Fruit fly (Drosophila melanogaster): ENCODE measurements around the gene Lnk.

dm6 chr3R:25888307-25889075, at the start of gene Lnk:
- TF ChIP-seq EcR (GFP tag; optimal IDR thresholded peaks at IDR 0.05) (no peak), CG4496 (GFP tag; IDR thresholded peaks at IDR 0.05) (no peak), CG32121 (GFP tag; IDR thresholded peaks at IDR 0.05) (0 out of 2 replicates have a peak, but pooled peaks have one; percentile 13), CG12605 (GFP tag; IDR thresholded peaks at IDR 0.05) (no peak; the same call in 1 of the 2 replicates), CG8159 (tag; optimal IDR thresholded peaks at IDR 0.05) (peak; percentile 19), Ets98B (GFP tag; IDR thresholded peaks at IDR 0.05) (no peak)

Data from whole organism, pupa.